Worm (Caenorhabditis elegans): ENCODE measurements around the gene T05H10.8.

Gene T05H10.8

DNA sequence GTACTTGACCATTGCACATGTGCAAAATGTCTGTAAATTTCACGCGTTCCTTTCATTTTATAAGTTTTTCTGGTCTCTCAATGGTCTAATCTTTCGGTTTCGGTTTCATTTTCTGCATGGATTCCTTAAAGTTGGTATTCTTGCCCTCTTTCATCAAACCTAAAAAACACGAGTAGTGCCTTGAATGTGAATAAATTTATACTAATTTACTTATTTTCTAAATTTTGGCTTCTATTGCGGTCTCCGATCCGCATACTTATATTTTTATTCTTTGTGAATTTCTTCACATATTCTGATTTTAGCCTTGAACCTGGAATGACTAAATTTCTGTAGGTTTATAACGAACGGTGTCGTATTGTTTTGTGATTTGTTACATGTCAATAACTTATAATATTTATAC, 7.1 kb downstream of the T05H10.8 start, which contains the start of gene pdha-1:
pdha-1 (plus strand) TSS at position 301 of the 400 bp plus-strand sequence.
- TF ChIP-seq ets-7 (tag; optimal IDR thresholded peaks at IDR 0.05) (no peak), tbx-11 (GFP tag; IDR thresholded peaks at IDR 0.05) (no peak), hmbx-1 (tag; optimal IDR thresholded peaks at IDR 0.05) (no peak), ceh-13 (GFP tag; optimal IDR thresholded peaks at IDR 0.05) (no peak), hnd-1 (tag; optimal IDR thresholded peaks at IDR 0.05) (no peak), pes-1 (GFP tag; IDR thresholded peaks at IDR 0.05) (no peak), tra-4 (tag; optimal IDR thresholded peaks at IDR 0.05) (no peak), tbx-37 (GFP tag; conservative IDR thresholded peaks at IDR 0.05) (no peak), scrt-1 (GFP tag; IDR thresholded peaks at IDR 0.05) (no peak), ceh-36 (tag; optimal IDR thresholded peaks at IDR 0.05) (no peak), B0310.2 (tag; optimal IDR thresholded peaks at IDR 0.05) (no peak), aly-1 (tag; optimal IDR thresholded peaks at IDR 0.05) (no peak), F13C5.2 (tag; optimal IDR thresholded peaks at IDR 0.05) (no peak), flt-1 (GFP tag; IDR thresholded peaks at IDR 0.05) (no peak), sea-1 (GFP tag; conservative IDR thresholded peaks at IDR 0.05) (no peak)

DNA sequence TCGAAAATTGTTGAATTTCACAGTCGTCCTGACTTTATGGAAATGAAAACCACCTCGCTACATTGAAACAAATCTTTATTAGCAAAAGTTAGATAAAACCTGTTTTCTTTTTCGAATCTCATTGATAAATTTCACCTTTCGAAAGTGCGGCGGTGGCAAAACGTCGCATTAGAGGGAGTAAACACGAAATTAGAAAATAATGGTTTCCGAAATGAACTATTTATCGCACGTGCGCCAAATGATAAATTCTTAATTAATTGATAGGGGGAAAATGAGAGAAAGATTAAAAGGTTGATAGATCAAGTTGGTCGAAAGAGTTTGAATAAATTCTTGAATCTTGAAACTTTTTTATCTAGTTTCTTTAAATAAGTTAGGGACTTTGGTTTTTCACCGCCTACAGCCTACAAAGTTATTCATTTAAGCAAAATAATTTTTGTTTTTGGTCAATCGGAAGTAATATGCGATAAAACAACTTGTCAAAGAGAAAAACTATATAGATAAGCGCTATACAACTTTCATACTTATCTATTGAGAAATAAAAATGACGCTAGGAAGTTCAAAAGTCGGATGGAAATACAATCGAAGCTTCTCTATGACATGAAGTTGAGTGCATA, 12.2 kb downstream of the T05H10.8 start:
- TF ChIP-seq ceh-13 (GFP tag; optimal IDR thresholded peaks at IDR 0.05): no peak
- no peak for TF ChIP-seq sea-1 (GFP tag; conservative IDR thresholded peaks at IDR 0.05)
- no peak for TF ChIP-seq tbx-37 (GFP tag; conservative IDR thresholded peaks at IDR 0.05)
- TF ChIP-seq flt-1 (GFP tag; IDR thresholded peaks at IDR 0.05): no peak
- TF ChIP-seq aly-1 (tag; optimal IDR thresholded peaks at IDR 0.05): no peak

DNA sequence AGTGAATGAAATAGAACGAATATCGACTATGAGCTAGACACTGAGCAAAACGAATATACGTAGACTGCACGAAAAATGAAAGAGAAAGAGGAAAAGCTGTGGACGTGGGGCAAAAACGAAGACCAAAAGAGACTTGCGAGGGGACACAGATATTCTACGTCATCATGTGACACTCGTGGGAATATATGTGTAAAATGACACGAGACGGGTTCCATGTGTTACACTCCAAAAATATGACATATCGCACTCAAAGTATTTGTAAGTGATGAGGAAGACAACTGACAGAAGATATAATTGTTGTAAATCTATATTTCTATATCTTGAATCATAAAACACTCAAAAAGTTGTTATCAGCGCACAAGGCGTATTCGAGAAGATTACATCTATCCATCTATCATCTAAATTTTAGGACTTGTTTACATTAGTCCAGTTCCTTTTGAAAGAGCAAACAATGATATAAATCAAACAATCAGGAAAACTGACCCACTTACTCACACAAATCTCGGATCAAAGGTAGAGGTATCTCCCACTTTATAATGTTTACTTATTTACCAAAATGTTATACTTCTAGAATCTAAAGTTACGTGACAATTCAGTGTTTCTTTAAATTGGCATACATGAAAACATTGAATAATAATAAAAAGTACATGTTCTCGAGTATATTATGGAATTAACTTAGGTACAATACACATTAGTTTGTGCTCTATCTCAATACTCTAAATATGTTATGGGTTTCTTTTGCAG, 13.1 kb downstream of the T05H10.8 start:
- TF ChIP-seq tbx-37 (GFP tag; conservative IDR thresholded peaks at IDR 0.05): no peak
- TF ChIP-seq ama-1 (optimal IDR thresholded peaks at IDR 0.05): no peak
- no peak for TF ChIP-seq ets-7 (tag; optimal IDR thresholded peaks at IDR 0.05)
- no peak for TF ChIP-seq ceh-13 (GFP tag; optimal IDR thresholded peaks at IDR 0.05)
- no peak for TF ChIP-seq hmbx-1 (tag; optimal IDR thresholded peaks at IDR 0.05)
- no peak for TF ChIP-seq tra-4 (tag; optimal IDR thresholded peaks at IDR 0.05)
- TF ChIP-seq ceh-36 (tag; optimal IDR thresholded peaks at IDR 0.05): no peak
- TF ChIP-seq hmg-4 (GFP tag; optimal IDR thresholded peaks at IDR 0.05): no peak
- TF ChIP-seq hnd-1 (tag; optimal IDR thresholded peaks at IDR 0.05): no peak
- TF ChIP-seq tbx-11 (GFP tag; IDR thresholded peaks at IDR 0.05): no peak

DNA sequence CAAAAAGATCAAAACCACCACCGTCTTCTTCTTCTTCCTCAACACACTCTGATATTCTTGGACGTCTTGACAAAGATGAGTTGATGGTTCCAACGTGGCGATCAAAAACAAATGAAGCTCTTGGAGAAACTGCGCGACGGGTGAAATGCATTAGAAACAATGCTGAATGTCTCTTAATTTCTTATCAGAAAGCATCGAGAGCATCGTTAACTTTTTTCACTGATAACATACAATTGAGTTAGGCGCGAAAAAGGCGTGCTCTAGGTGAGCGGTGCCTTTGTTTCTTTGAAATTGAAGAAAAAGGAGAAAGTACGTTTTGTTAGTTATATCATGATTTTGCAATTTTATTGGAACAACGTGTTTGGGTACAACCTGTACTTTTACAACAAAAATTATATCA, 14.4 kb downstream of the T05H10.8 start, which contains the start of gene gpcp-2:
gpcp-2 (minus strand) TSS at position 153 of the 400 bp plus-strand sequence.
- no peak for TF ChIP-seq ceh-13 (GFP tag; optimal IDR thresholded peaks at IDR 0.05)
- no peak for TF ChIP-seq pes-1 (GFP tag; IDR thresholded peaks at IDR 0.05)
- no peak for TF ChIP-seq ets-7 (tag; optimal IDR thresholded peaks at IDR 0.05)
- no peak for TF ChIP-seq ceh-36 (tag; optimal IDR thresholded peaks at IDR 0.05)
- no peak for TF ChIP-seq hmbx-1 (tag; optimal IDR thresholded peaks at IDR 0.05)
- no peak for TF ChIP-seq hnd-1 (tag; optimal IDR thresholded peaks at IDR 0.05)
- TF ChIP-seq tbx-37 (GFP tag; conservative IDR thresholded peaks at IDR 0.05): no peak

DNA sequence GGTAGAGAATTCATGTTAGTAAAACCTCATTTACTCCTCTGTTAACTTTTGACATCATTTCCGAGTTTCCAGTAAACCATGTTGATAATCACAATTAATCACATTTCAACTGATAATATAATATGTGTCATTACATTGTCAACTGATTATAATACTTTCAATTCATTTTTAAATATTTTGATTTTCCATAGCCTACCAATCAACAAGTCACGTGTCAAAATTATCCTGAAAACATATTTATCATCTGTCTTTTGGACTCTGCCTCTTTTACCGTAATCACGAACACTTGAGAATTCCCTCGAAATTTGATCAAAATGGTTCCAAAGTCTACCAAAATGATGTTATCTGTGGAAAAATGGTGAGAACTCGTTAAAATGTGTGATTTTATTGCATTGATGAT, 15.2 kb downstream of the T05H10.8 start:
- TF ChIP-seq scrt-1 (GFP tag; IDR thresholded peaks at IDR 0.05) (no peak), tbx-37 (GFP tag; conservative IDR thresholded peaks at IDR 0.05) (no peak), ceh-36 (tag; optimal IDR thresholded peaks at IDR 0.05) (no peak), tra-4 (tag; optimal IDR thresholded peaks at IDR 0.05) (no peak), pes-1 (GFP tag; IDR thresholded peaks at IDR 0.05) (no peak), B0310.2 (tag; optimal IDR thresholded peaks at IDR 0.05) (no peak), hmbx-1 (tag; optimal IDR thresholded peaks at IDR 0.05) (no peak), hnd-1 (tag; optimal IDR thresholded peaks at IDR 0.05) (no peak), F13C5.2 (tag; optimal IDR thresholded peaks at IDR 0.05) (no peak), aly-1 (tag; optimal IDR thresholded peaks at IDR 0.05) (no peak), flt-1 (GFP tag; IDR thresholded peaks at IDR 0.05) (no peak), ceh-13 (GFP tag; optimal IDR thresholded peaks at IDR 0.05) (no peak), ama-1 (optimal IDR thresholded peaks at IDR 0.05) (no peak), tbx-11 (GFP tag; IDR thresholded peaks at IDR 0.05) (no peak), ets-7 (tag; optimal IDR thresholded peaks at IDR 0.05) (no peak), sea-1 (GFP tag; conservative IDR thresholded peaks at IDR 0.05) (no peak), hmg-4 (GFP tag; optimal IDR thresholded peaks at IDR 0.05) (no peak)

DNA sequence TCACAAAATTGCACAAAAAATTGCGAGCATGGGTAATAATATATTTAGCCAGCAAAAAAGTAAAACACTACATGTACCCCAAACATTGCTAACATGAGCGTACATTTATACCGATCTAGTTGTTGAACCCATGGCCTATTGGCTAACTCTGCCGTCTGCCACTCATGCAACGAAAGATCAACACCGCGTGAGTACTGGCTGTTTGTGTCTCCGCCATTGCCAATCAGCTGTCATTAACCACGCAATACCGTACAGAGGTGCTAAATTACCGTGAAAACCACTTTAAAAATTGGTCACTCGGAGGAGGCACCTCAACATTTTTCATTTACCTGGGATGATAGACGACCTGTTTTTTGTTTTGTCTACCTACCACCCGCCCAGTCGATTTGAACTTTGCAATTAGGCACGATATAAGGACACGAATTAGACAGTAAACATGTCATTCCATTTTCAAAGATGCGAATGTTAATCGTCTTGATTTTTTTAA, 16.5 kb downstream of the T05H10.8 start, which contains the start of gene K02C4.2:
K02C4.2 (plus strand) TSS at position 437 of the 487 bp plus-strand sequence.
- TF ChIP-seq hnd-1 (tag; optimal IDR thresholded peaks at IDR 0.05) (peak; percentile 51), tbx-11 (GFP tag; IDR thresholded peaks at IDR 0.05) (peak; percentile 75), tra-4 (tag; optimal IDR thresholded peaks at IDR 0.05) (peak; percentile 42), ama-1 (optimal IDR thresholded peaks at IDR 0.05) (no peak), hmg-4 (GFP tag; optimal IDR thresholded peaks at IDR 0.05) (peak; percentile 89), aly-1 (tag; optimal IDR thresholded peaks at IDR 0.05) (peak; percentile 81), hmbx-1 (tag; optimal IDR thresholded peaks at IDR 0.05) (peak; percentile 22), F13C5.2 (tag; optimal IDR thresholded peaks at IDR 0.05) (peak; percentile 22), ets-7 (tag; optimal IDR thresholded peaks at IDR 0.05) (no peak), pes-1 (GFP tag; IDR thresholded peaks at IDR 0.05) (no peak; the same call in 1 of the 2 replicates), sea-1 (GFP tag; conservative IDR thresholded peaks at IDR 0.05) (peak; percentile 81), scrt-1 (GFP tag; IDR thresholded peaks at IDR 0.05) (peak; percentile 80), ceh-36 (tag; optimal IDR thresholded peaks at IDR 0.05) (peak; percentile 44), tbx-37 (GFP tag; conservative IDR thresholded peaks at IDR 0.05) (peak; percentile 69), ceh-13 (GFP tag; optimal IDR thresholded peaks at IDR 0.05) (peak; percentile 59), flt-1 (GFP tag; IDR thresholded peaks at IDR 0.05) (peak; percentile 79), B0310.2 (tag; optimal IDR thresholded peaks at IDR 0.05) (peak; percentile 26)

DNA sequence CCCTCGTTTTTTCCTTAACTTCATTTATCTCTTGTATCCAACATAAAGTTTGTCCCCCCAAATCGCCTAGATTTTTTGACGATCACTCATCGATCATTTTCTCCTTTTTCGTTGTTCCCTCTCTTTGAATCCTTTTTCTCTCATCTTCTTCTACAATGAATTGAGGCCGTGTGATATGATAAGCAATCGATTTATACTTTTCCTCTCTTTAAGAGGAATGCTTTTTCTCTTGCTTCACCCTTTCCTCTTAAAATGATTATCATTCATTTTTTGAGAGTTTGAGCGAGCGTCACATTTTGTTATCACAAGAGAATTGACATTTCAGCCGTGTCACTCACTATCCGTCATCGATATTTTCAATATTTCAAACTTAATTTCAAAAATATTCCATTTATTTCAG, 19.2 kb downstream of the T05H10.8 start, which contains the start of gene K02C4.5:
K02C4.5 (plus strand) TSS at position 395 of the 400 bp plus-strand sequence.
- no peak for TF ChIP-seq flt-1 (GFP tag; IDR thresholded peaks at IDR 0.05)
- TF ChIP-seq hnd-1 (tag; optimal IDR thresholded peaks at IDR 0.05): no peak
- TF ChIP-seq sea-1 (GFP tag; conservative IDR thresholded peaks at IDR 0.05): no peak
- TF ChIP-seq F13C5.2 (tag; optimal IDR thresholded peaks at IDR 0.05): no peak
- TF ChIP-seq ceh-13 (GFP tag; optimal IDR thresholded peaks at IDR 0.05): no peak
- no peak for TF ChIP-seq ceh-36 (tag; optimal IDR thresholded peaks at IDR 0.05)
- no peak for TF ChIP-seq tra-4 (tag; optimal IDR thresholded peaks at IDR 0.05)
- TF ChIP-seq tbx-37 (GFP tag; conservative IDR thresholded peaks at IDR 0.05): no peak
- no peak for TF ChIP-seq scrt-1 (GFP tag; IDR thresholded peaks at IDR 0.05)
- no peak for TF ChIP-seq pes-1 (GFP tag; IDR thresholded peaks at IDR 0.05)
- TF ChIP-seq aly-1 (tag; optimal IDR thresholded peaks at IDR 0.05): no peak
- TF ChIP-seq B0310.2 (tag; optimal IDR thresholded peaks at IDR 0.05): no peak
- TF ChIP-seq tbx-11 (GFP tag; IDR thresholded peaks at IDR 0.05): no peak
- no peak for TF ChIP-seq hmg-4 (GFP tag; optimal IDR thresholded peaks at IDR 0.05)
- no peak for TF ChIP-seq hmbx-1 (tag; optimal IDR thresholded peaks at IDR 0.05)
- no peak for TF ChIP-seq ama-1 (optimal IDR thresholded peaks at IDR 0.05)
- no peak for TF ChIP-seq ets-7 (tag; optimal IDR thresholded peaks at IDR 0.05)
